Worm (Caenorhabditis elegans) whole organism, L1 larva: Measurements from ENCODE around the gene F35B12.9.

Experiments
- C04F5.9 ChIP-seq: sonication (generic microtip); optimal IDR thresholded peaks from 2 replicates; lab custom pipeline; 2016; ENCODE audit warnings: missing genetic modification characterization, missing compliant biosample characterization
- C34B4.2 ChIP-seq: sonication (generic microtip); optimal IDR thresholded peaks from 2 replicates; lab custom pipeline; 2017; ENCODE audit warnings: mild to moderate bottlenecking, missing genetic modification characterization, missing compliant biosample characterization
- F16B12.6 ChIP-seq: fragments of 150-350 bp; optimal IDR thresholded peaks from 2 replicates; lab custom pipeline; 2014; ENCODE audit warnings: missing biosample characterization, missing genetic modification characterization
- aha-1 ChIP-seq: fragments of 150-350 bp; optimal IDR thresholded peaks from 2 replicates; lab custom pipeline; 2014; ENCODE audit warnings: missing biosample characterization, missing genetic modification characterization
- alr-1 ChIP-seq: fragments of 200-800 bp; sonication (Bioruptor generic); optimal IDR thresholded peaks from 2 replicates; lab custom pipeline; 2018; ENCODE audit warnings: borderline replicate concordance, mild to moderate bottlenecking, missing genetic modification characterization, missing compliant biosample characterization
- aly-2 ChIP-seq: fragments of 150-350 bp; optimal IDR thresholded peaks from 2 replicates; lab custom pipeline; 2014; ENCODE audit warnings: missing biosample characterization, missing genetic modification characterization
- blmp-1 ChIP-seq: fragments of 150-350 bp; optimal IDR thresholded peaks from 2 replicates; lab custom pipeline; 2014; ENCODE audit warnings: missing biosample characterization, missing genetic modification characterization
- ceh-63 ChIP-seq: fragments of 200-800 bp; sonication (Bioruptor generic); optimal IDR thresholded peaks from 2 replicates; lab custom pipeline; 2018; ENCODE audit warnings: mild to moderate bottlenecking, missing genetic modification characterization, missing compliant biosample characterization
- ceh-8 ChIP-seq: fragments of 200-800 bp; sonication (Bioruptor generic); optimal IDR thresholded peaks from 2 replicates; lab custom pipeline; 2018; ENCODE audit warnings: mild to moderate bottlenecking, missing genetic modification characterization, moderate library complexity, missing compliant biosample characterization
- ceh-82 ChIP-seq, 3 experiments: fragments of 150-350 bp in 1 of 3; sonication (generic microtip) in 2 of 3; optimal IDR thresholded peaks; 2 replicates each; lab custom pipeline; 2014 to 2017; ENCODE audit warnings: missing biosample characterization in 3 of 3, missing genetic modification characterization in 3 of 3
- ceh-88 ChIP-seq: fragments of 200-800 bp; sonication (Bioruptor generic); IDR thresholded peaks from 2 replicates; pipeline ENCODE4 v1.3.6; 2022; ENCODE audit warnings: missing genetic modification characterization, missing compliant biosample characterization
- ceh-90 ChIP-seq: sonication (generic microtip); optimal IDR thresholded peaks from 2 replicates; lab custom pipeline; 2016; ENCODE audit warnings: missing genetic modification characterization, missing compliant biosample characterization
- ces-1 ChIP-seq: fragments of 150-350 bp; optimal IDR thresholded peaks from 2 replicates; lab custom pipeline; 2014; ENCODE audit warnings: missing biosample characterization, missing genetic modification reagents, missing genetic modification characterization
- dpl-1 ChIP-seq, 3 experiments: fragments of 150-350 bp in 2 of 3; sonication (generic microtip) in 1 of 3; optimal IDR thresholded peaks; 2 replicates each; lab custom pipeline; 2014 to 2017; ENCODE audit warnings: missing biosample characterization in 3 of 3, missing genetic modification characterization in 3 of 3, missing genetic modification reagents in 3 of 3
- dsc-1 ChIP-seq: sonication (generic microtip); optimal IDR thresholded peaks from 2 replicates; lab custom pipeline; 2016; ENCODE audit warnings: mild to moderate bottlenecking, missing genetic modification characterization, missing compliant biosample characterization
- efl-3 ChIP-seq: fragments of 200-800 bp; sonication (Bioruptor generic); optimal IDR thresholded peaks from 2 replicates; lab custom pipeline; 2018; ENCODE audit warnings: mild to moderate bottlenecking, missing genetic modification characterization, missing compliant biosample characterization
- egl-13 ChIP-seq: sonication (generic microtip); optimal IDR thresholded peaks from 2 replicates; lab custom pipeline; 2016; ENCODE audit warnings: missing genotype, missing genetic modification reagents, missing genetic modification characterization, missing compliant biosample characterization
- egl-27 ChIP-seq, 2 experiments: fragments of 150-350 bp in 1 of 2; sonication (generic microtip); optimal IDR thresholded peaks; 3 replicates each; lab custom pipeline; 2017 to 2018; ENCODE audit warnings: missing biosample characterization in 2 of 2, missing genetic modification characterization in 2 of 2, missing genetic modification reagents in 2 of 2
- elt-2 ChIP-seq: sonication (generic microtip); optimal IDR thresholded peaks from 2 replicates; lab custom pipeline; 2016; ENCODE audit warnings: missing genetic modification characterization, mild to moderate bottlenecking, inconsistent platforms, missing compliant biosample characterization, missing genetic modification reagents
- ets-5 ChIP-seq: fragments of 200-800 bp; sonication (Bioruptor generic); IDR thresholded peaks from 2 replicates; pipeline ENCODE4 v1.3.6; 2022; ENCODE audit warnings: missing genetic modification characterization, missing compliant biosample characterization
- fkh-10 ChIP-seq: sonication (generic microtip); optimal IDR thresholded peaks from 2 replicates; lab custom pipeline; 2017; ENCODE audit warnings: missing biosample characterization, missing genetic modification reagents, missing genetic modification characterization
- fkh-8 ChIP-seq: sonication (generic microtip); optimal IDR thresholded peaks from 2 replicates; lab custom pipeline; 2016; ENCODE audit warnings: mild to moderate bottlenecking, missing genetic modification characterization, missing compliant biosample characterization
- fos-1 ChIP-seq: fragments of 150-350 bp; optimal IDR thresholded peaks from 2 replicates; lab custom pipeline; 2014; ENCODE audit warnings: missing biosample characterization, missing genetic modification characterization
- irx-1 ChIP-seq: sonication (generic microtip); optimal IDR thresholded peaks from 2 replicates; lab custom pipeline; 2016; ENCODE audit warnings: missing genetic modification characterization, missing compliant biosample characterization
- isw-1 ChIP-seq: fragments of 200-800 bp; sonication (Bioruptor generic); IDR thresholded peaks from 2 replicates; pipeline ENCODE4 v1.3.6; 2022; ENCODE audit warnings: missing genetic modification characterization, missing compliant biosample characterization
- jun-1 ChIP-seq: fragments of 150-350 bp; optimal IDR thresholded peaks from 2 replicates; lab custom pipeline; 2014; ENCODE audit warnings: missing biosample characterization, missing genetic modification reagents, missing genetic modification characterization
- lin-13 ChIP-seq: fragments of 150-350 bp; optimal IDR thresholded peaks from 2 replicates; lab custom pipeline; 2014; ENCODE audit warnings: missing biosample characterization, missing genetic modification reagents, missing genetic modification characterization
- lin-15B ChIP-seq: fragments of 150-350 bp; sonication (generic microtip); optimal IDR thresholded peaks from 3 replicates; lab custom pipeline; 2014; ENCODE audit warnings: missing biosample characterization, missing genetic modification characterization
- lin-39 ChIP-seq: fragments of 150-350 bp; optimal IDR thresholded peaks from 2 replicates; lab custom pipeline; 2014; ENCODE audit warnings: missing biosample characterization, missing genetic modification reagents, missing genetic modification characterization
- lir-3 ChIP-seq: sonication (generic microtip); optimal IDR thresholded peaks from 2 replicates; lab custom pipeline; 2016; ENCODE audit warnings: mild to moderate bottlenecking, missing genetic modification characterization, moderate library complexity, missing compliant biosample characterization; ENCODE audit not compliant: poor library complexity
- nhr-11 ChIP-seq: fragments of 150-350 bp; optimal IDR thresholded peaks from 2 replicates; lab custom pipeline; 2014; ENCODE audit warnings: missing biosample characterization, missing genetic modification characterization
- nhr-19 ChIP-seq: fragments of 200-800 bp; sonication (Bioruptor generic); conservative IDR thresholded peaks from 2 replicates; pipeline ENCODE4 v1.3.6; 2022; ENCODE audit warnings: missing genetic modification characterization, missing compliant biosample characterization
- nhr-20 ChIP-seq: sonication (generic microtip); optimal IDR thresholded peaks from 2 replicates; lab custom pipeline; 2016; ENCODE audit warnings: mild to moderate bottlenecking, missing genetic modification characterization, missing compliant biosample characterization
- nhr-237 ChIP-seq: fragments of 150-350 bp; optimal IDR thresholded peaks from 2 replicates; lab custom pipeline; 2014; ENCODE audit warnings: missing biosample characterization, missing genetic modification characterization
- nhr-28 ChIP-seq: fragments of 150-350 bp; optimal IDR thresholded peaks from 2 replicates; lab custom pipeline; 2014; ENCODE audit warnings: missing biosample characterization, missing genetic modification characterization
- nhr-47 ChIP-seq: sonication (generic microtip); optimal IDR thresholded peaks from 2 replicates; lab custom pipeline; 2016; ENCODE audit warnings: mild to moderate bottlenecking, missing genetic modification characterization, moderate library complexity, missing compliant biosample characterization
- nhr-71 ChIP-seq: sonication (generic microtip); optimal IDR thresholded peaks from 2 replicates; lab custom pipeline; 2016; ENCODE audit warnings: mild to moderate bottlenecking, missing genetic modification characterization, moderate library complexity, missing compliant biosample characterization
- nhr-85 ChIP-seq: sonication (generic microtip); peaks from one replicate; lab custom pipeline; 2016; ENCODE audit warnings: missing genetic modification characterization, inconsistent platforms, missing compliant biosample characterization
- nhr-90 ChIP-seq: sonication (generic microtip); optimal IDR thresholded peaks from 2 replicates; lab custom pipeline; 2016; ENCODE audit warnings: mild to moderate bottlenecking, missing genetic modification characterization, missing compliant biosample characterization; ENCODE audit not compliant: poor library complexity
- pqm-1 ChIP-seq: sonication (generic microtip); optimal IDR thresholded peaks from 3 replicates; lab custom pipeline; 2017; ENCODE audit warnings: missing biosample characterization, missing genetic modification characterization
- rnt-1 ChIP-seq: sonication (generic microtip); optimal IDR thresholded peaks from 2 replicates; lab custom pipeline; 2016; ENCODE audit warnings: mild to moderate bottlenecking, missing genetic modification characterization, moderate library complexity, missing compliant biosample characterization
- skn-1 ChIP-seq: fragments of 150-350 bp; optimal IDR thresholded peaks from 2 replicates; lab custom pipeline; 2014; ENCODE audit warnings: missing biosample characterization, missing genetic modification characterization
- snu-23 ChIP-seq: sonication (generic microtip); optimal IDR thresholded peaks from 2 replicates; lab custom pipeline; 2016; ENCODE audit warnings: missing genetic modification characterization, missing compliant biosample characterization
- sptf-1 ChIP-seq: fragments of 150-350 bp; optimal IDR thresholded peaks from 2 replicates; lab custom pipeline; 2014; ENCODE audit warnings: missing biosample characterization, missing genetic modification characterization
- sup-37 ChIP-seq: fragments of 200-800 bp; sonication (Bioruptor generic); optimal IDR thresholded peaks from 2 replicates; lab custom pipeline; 2018; ENCODE audit warnings: mild to moderate bottlenecking, missing genetic modification characterization, missing compliant biosample characterization
- tbx-2 ChIP-seq: sonication (generic microtip); optimal IDR thresholded peaks from 2 replicates; lab custom pipeline; 2016; ENCODE audit warnings: missing genetic modification characterization, missing compliant biosample characterization
- unc-130 ChIP-seq: fragments of 150-350 bp; optimal IDR thresholded peaks from 2 replicates; lab custom pipeline; 2017; ENCODE audit warnings: missing biosample characterization, missing genetic modification characterization, inconsistent platforms
- unc-30 ChIP-seq: sonication (generic microtip); optimal IDR thresholded peaks from 2 replicates; lab custom pipeline; 2017; ENCODE audit warnings: missing biosample characterization, missing genetic modification characterization
- unc-98 ChIP-seq: fragments of 200-800 bp; sonication (Bioruptor generic); IDR thresholded peaks from 2 replicates; pipeline ENCODE4 v1.3.6; 2022; ENCODE audit warnings: missing genetic modification characterization, missing compliant biosample characterization
- vab-15 ChIP-seq: sonication (generic microtip); optimal IDR thresholded peaks from 2 replicates; lab custom pipeline; 2017; ENCODE audit warnings: missing genotype, mild to moderate bottlenecking, missing genetic modification characterization, missing compliant biosample characterization

F35B12.9 gene

DNA sequence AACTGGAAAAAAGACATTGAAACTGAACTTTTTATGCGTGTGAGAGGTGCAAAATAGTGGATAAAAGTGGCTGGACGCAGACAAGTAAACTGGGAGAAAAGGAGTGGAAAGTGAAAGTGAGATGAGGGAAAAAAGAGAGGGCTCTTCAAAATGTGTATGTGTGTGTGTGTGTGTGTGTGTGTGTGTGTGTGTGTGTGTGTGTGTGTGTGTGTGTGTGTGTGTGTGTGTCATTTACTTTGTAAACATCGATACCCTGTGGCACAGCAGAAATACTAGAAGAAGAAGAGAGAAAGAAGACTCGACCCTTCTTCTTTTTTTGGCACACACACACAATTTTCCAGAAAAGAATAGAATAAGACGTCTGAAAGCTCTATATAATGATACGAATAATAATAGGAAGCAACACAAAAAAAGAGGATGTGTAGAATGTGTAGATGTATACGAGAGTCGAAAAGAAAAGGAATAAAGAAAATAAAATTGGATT is 37.7 kb downstream of the F35B12.9 start (continued):
- TF ChIP-seq C34B4.2 (tag; lab: Kevin White, UChicago) (no peak), fkh-8 (peak; percentile 70), fos-1 (tag; lab: Kevin White, UChicago) (no peak), nhr-20 (tag; lab: Kevin White, UChicago) (peak; percentile 45), alr-1 (tag; lab: Kevin White, UChicago) (no peak), lin-13 (no peak), irx-1 (tag; lab: Kevin White, UChicago) (peak; percentile 21), egl-27 (tag; optimal IDR thresholded peaks at IDR 0.05; lab: Kevin White, UChicago) (peak in 1 of 2 experiments; percentile 1), snu-23 (GFP tag; lab: Kevin White, UChicago) (peak; percentile 28), ceh-90 (tag; lab: Kevin White, UChicago) (no peak), ceh-88 (peak; percentile 57; the same call in 1 of the 2 replicates), aha-1 (tag; lab: Kevin White, UChicago) (no peak), ceh-63 (peak; percentile 70), unc-130 (tag; lab: Kevin White, UChicago) (peak; percentile 15), nhr-28 (tag; lab: Kevin White, UChicago) (no peak), sup-37 (peak; percentile 10), nhr-19 (peak; percentile 78), dsc-1 (tag; lab: Kevin White, UChicago) (peak; percentile 51), lin-39 (tag; lab: Kevin White, UChicago) (no peak), pqm-1 (no peak), nhr-71 (tag; lab: Kevin White, UChicago) (peak; percentile 77), nhr-85 (peak; percentile 68), dpl-1 (GFP tag; optimal IDR thresholded peaks at IDR 0.05; lab: Kevin White, UChicago) (peak in 1 of 3 experiments; percentile 21), nhr-237 (tag; lab: Kevin White, UChicago) (no peak), egl-13 (tag; lab: Kevin White, UChicago) (peak; percentile 50), nhr-90 (tag; lab: Kevin White, UChicago) (no peak), elt-2 (no peak), blmp-1 (peak; percentile 62), unc-98 (peak; percentile 21; the same call in 1 of the 2 replicates), rnt-1 (peak; percentile 74), ceh-82 (tag; optimal IDR thresholded peaks at IDR 0.05; lab: Kevin White, UChicago) (peak in 2 of 3 experiments; percentile 32 to 39), jun-1 (tag; lab: Kevin White, UChicago) (peak; percentile 31), F16B12.6 (tag; lab: Kevin White, UChicago) (no peak), skn-1 (tag; lab: Kevin White, UChicago) (no peak), sptf-1 (tag; lab: Kevin White, UChicago) (no peak), unc-30 (no peak), ets-5 (no peak), lin-15B (no peak)

DNA sequence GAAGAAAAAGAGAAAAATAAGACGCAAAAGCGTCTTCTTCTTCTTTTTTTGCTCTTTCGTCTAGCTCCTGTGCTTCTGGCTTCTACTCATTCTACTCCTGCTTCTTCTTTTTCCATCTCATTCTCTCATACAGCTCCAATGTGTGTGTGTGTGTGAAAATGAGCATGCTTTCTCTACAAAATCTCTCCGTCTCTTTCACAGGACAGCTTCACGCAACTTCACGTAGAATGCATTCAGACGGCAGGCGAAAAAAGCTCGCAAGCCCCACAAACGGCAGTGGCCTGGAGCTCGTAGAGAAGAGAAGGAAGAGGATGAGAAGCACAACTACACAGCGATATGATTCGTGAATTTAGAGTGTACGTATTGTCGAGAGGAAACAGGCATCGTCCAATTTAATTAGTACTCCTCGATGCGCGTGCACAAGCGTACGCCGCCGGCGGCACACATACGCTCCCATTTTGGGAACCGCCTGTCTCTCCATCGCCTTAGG is 40.4 kb downstream of the F35B12.9 start:
- peak; percentile 73 for TF ChIP-seq ces-1 (GFP tag; lab: Kevin White, UChicago)
- peak; percentile 30; the same call in 1 of the 2 replicates for TF ChIP-seq isw-1 (GFP tag; lab: Robert Waterston, UW)
- TF ChIP-seq C04F5.9 (tag; lab: Kevin White, UChicago), result no peak
- TF ChIP-seq nhr-85, result no peak
- no peak for TF ChIP-seq ceh-8
- TF ChIP-seq snu-23 (GFP tag; lab: Kevin White, UChicago), result peak; percentile 44
- TF ChIP-seq aly-2 (tag; lab: Kevin White, UChicago), result no peak
- TF ChIP-seq efl-3 (GFP tag; lab: Kevin White, UChicago), result no peak
- TF ChIP-seq aha-1 (tag; lab: Kevin White, UChicago), result no peak
- TF ChIP-seq rnt-1, result peak; percentile 37
- peak; percentile 58 for TF ChIP-seq ceh-63
- TF ChIP-seq fkh-10, result peak; percentile 94
- TF ChIP-seq lir-3 (tag; lab: Kevin White, UChicago), result peak; percentile 19
- TF ChIP-seq nhr-90 (tag; lab: Kevin White, UChicago), result no peak
- TF ChIP-seq nhr-11 (tag; lab: Kevin White, UChicago), result no peak
- TF ChIP-seq egl-13 (tag; lab: Kevin White, UChicago), result peak; percentile 42
- peak; percentile 71 for TF ChIP-seq nhr-47 (tag; lab: Kevin White, UChicago)
- TF ChIP-seq jun-1 (tag; lab: Kevin White, UChicago), result no peak
- TF ChIP-seq dsc-1 (tag; lab: Kevin White, UChicago), result peak; percentile 64
- no peak for TF ChIP-seq vab-15 (tag; lab: Kevin White, UChicago)
- TF ChIP-seq ceh-82 (tag; optimal IDR thresholded peaks at IDR 0.05; lab: Kevin White, UChicago), result peak in 2 of 3 experiments; percentile 28 to 49
- TF ChIP-seq ets-5, result no peak
- TF ChIP-seq tbx-2, result peak; percentile 46
- no peak for TF ChIP-seq nhr-237 (tag; lab: Kevin White, UChicago)
- TF ChIP-seq fos-1 (tag; lab: Kevin White, UChicago), result no peak
- TF ChIP-seq nhr-20 (tag; lab: Kevin White, UChicago), result no peak
